Fruit fly (Drosophila melanogaster) whole organism, prepupa: ENCODE data around the gene Mgat2.

Experiments
- CG11762 ChIP-seq: fragments of 200-800 bp; sonication (Bioruptor generic); optimal IDR thresholded peaks from 3 replicates; lab custom pipeline; 2016; ENCODE audit warnings: missing biosample characterization, missing genetic modification characterization; ENCODE audit not compliant: insufficient read depth
- CG6163 ChIP-seq: fragments of 200-800 bp; sonication (Bioruptor generic); IDR thresholded peaks from 3 replicates; pipeline ENCODE4 v1.3.6; 2022; ENCODE audit warnings: missing biosample characterization, missing genetic modification characterization
- achi ChIP-seq: fragments of 200-800 bp; sonication (Bioruptor generic); optimal IDR thresholded peaks from 3 replicates; lab custom pipeline; 2016; ENCODE audit warnings: missing biosample characterization, missing genetic modification characterization
- cyc ChIP-seq: fragments of 200-800 bp; sonication (Bioruptor generic); optimal IDR thresholded peaks from 3 replicates; lab custom pipeline; 2016; ENCODE audit warnings: missing biosample characterization, missing genetic modification characterization
- fd85E ChIP-seq: fragments of 200-800 bp; sonication (Bioruptor generic); optimal IDR thresholded peaks from 3 replicates; lab custom pipeline; 2016; ENCODE audit warnings: missing biosample characterization, missing genetic modification characterization

DNA sequence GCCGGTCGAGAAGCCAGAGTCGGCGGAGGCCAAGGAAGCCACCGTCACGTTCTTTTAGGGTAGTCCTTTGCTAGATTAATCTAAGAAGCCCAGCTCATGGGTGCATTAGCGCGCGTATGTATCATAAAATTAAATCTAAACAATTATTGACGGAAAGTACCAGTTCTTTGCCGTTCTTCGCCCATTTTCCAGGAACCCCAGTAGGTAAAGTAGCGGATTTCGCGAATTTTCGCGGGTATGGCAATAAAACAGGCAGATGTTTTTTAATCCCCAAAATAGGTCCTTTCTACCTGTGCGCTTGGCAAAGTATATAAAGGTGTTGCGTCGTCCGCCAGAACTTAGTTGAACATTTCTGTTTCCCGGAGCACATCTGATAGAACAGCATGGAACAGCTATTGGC, 18.9 kb upstream of the Mgat2 start:
- TF ChIP-seq CG6163 (GFP tag; lab: Robert Waterston, UW) (no peak), fd85E (no peak), cyc (GFP tag; lab: Kevin White, UChicago) (no peak), CG11762 (GFP tag; lab: Kevin White, UChicago) (no peak), achi (GFP tag; lab: Kevin White, UChicago) (no peak)
